Worm (Caenorhabditis elegans) whole organism, late embryonic: ENCODE measurements around the gene gdi-1.

Source experiments
- C08G9.2 ChIP-seq: sonication (generic microtip); optimal IDR thresholded peaks from 2 replicates; lab custom pipeline; 2016; ENCODE audit warnings: mild to moderate bottlenecking, missing genetic modification characterization, moderate library complexity, missing compliant biosample characterization
- K02D7.2 ChIP-seq: sonication (generic microtip); optimal IDR thresholded peaks from 2 replicates; lab custom pipeline; 2017; ENCODE audit warnings: mild to moderate bottlenecking, missing genetic modification characterization, missing compliant biosample characterization
- K09A11.1 ChIP-seq: sonication (generic microtip); optimal IDR thresholded peaks from 2 replicates; lab custom pipeline; 2017; ENCODE audit warnings: antibody characterized with exemption, mild to moderate bottlenecking, missing genetic modification characterization, missing compliant biosample characterization; ENCODE audit not compliant: insufficient read depth
- ahr-1 ChIP-seq: sonication (generic microtip); optimal IDR thresholded peaks from 2 replicates; lab custom pipeline; 2016; ENCODE audit warnings: missing genetic modification characterization, missing compliant biosample characterization
- ama-1 ChIP-seq: fragments of 150-350 bp; optimal IDR thresholded peaks from 2 replicates; lab custom pipeline; 2014
- ceh-14 ChIP-seq: sonication (generic microtip); optimal IDR thresholded peaks from 2 replicates; lab custom pipeline; 2016; ENCODE audit warnings: missing genotype, missing genetic modification characterization, missing compliant biosample characterization
- ceh-18 ChIP-seq: sonication (generic microtip); optimal IDR thresholded peaks from 2 replicates; lab custom pipeline; 2016; ENCODE audit warnings: missing genetic modification characterization, missing compliant biosample characterization
- ceh-19 ChIP-seq: fragments of 200-800 bp; sonication (Bioruptor generic); optimal IDR thresholded peaks from 2 replicates; lab custom pipeline; 2018; ENCODE audit warnings: mild to moderate bottlenecking, missing genetic modification characterization, missing compliant biosample characterization
- ceh-2 ChIP-seq: sonication (generic microtip); optimal IDR thresholded peaks from 2 replicates; lab custom pipeline; 2016; ENCODE audit warnings: missing genotype, missing genetic modification characterization, missing compliant biosample characterization
- ceh-22 ChIP-seq: sonication (generic microtip); optimal IDR thresholded peaks from 2 replicates; lab custom pipeline; 2017; ENCODE audit warnings: missing biosample characterization, missing genetic modification characterization
- ceh-24 ChIP-seq: sonication (generic microtip); optimal IDR thresholded peaks from 2 replicates; lab custom pipeline; 2016; ENCODE audit warnings: mild to moderate bottlenecking, missing genetic modification characterization, missing compliant biosample characterization
- ceh-30 ChIP-seq: fragments of 150-350 bp; optimal IDR thresholded peaks from 2 replicates; lab custom pipeline; 2014; ENCODE audit warnings: missing biosample characterization, missing genetic modification characterization
- ceh-31 ChIP-seq: sonication (generic microtip); optimal IDR thresholded peaks from 2 replicates; lab custom pipeline; 2016; ENCODE audit warnings: missing genetic modification characterization, missing compliant biosample characterization
- ceh-34 ChIP-seq: sonication (generic microtip); optimal IDR thresholded peaks from 2 replicates; lab custom pipeline; 2016; ENCODE audit warnings: mild to moderate bottlenecking, missing genetic modification characterization, missing compliant biosample characterization
- ceh-48 ChIP-seq: sonication (generic microtip); optimal IDR thresholded peaks from 2 replicates; lab custom pipeline; 2016; ENCODE audit warnings: missing genetic modification characterization, inconsistent platforms, missing compliant biosample characterization
- ceh-9 ChIP-seq: sonication (generic microtip); optimal IDR thresholded peaks from 2 replicates; lab custom pipeline; 2016; ENCODE audit warnings: mild to moderate bottlenecking, missing genetic modification characterization, inconsistent platforms, missing compliant biosample characterization
- che-1 ChIP-seq: sonication (generic microtip); optimal IDR thresholded peaks from 2 replicates; lab custom pipeline; 2016; ENCODE audit warnings: mild to moderate bottlenecking, missing genetic modification characterization, missing compliant biosample characterization
- dmd-4 ChIP-seq: sonication (generic microtip); optimal IDR thresholded peaks from 2 replicates; lab custom pipeline; 2016; ENCODE audit warnings: borderline replicate concordance, missing genetic modification characterization, missing compliant biosample characterization
- dve-1 ChIP-seq: sonication (generic microtip); optimal IDR thresholded peaks from 2 replicates; lab custom pipeline; 2017; ENCODE audit warnings: antibody characterized with exemption, mild to moderate bottlenecking, missing genetic modification characterization, missing compliant biosample characterization
- elt-2 ChIP-seq: sonication (generic microtip); optimal IDR thresholded peaks from 2 replicates; lab custom pipeline; 2016; ENCODE audit warnings: missing genetic modification reagents, missing genetic modification characterization, missing compliant biosample characterization
- elt-4 ChIP-seq: sonication (generic microtip); optimal IDR thresholded peaks from 2 replicates; lab custom pipeline; 2016; ENCODE audit warnings: missing genetic modification characterization, missing compliant biosample characterization
- eyg-1 ChIP-seq: sonication (generic microtip); optimal IDR thresholded peaks from 2 replicates; lab custom pipeline; 2016; ENCODE audit warnings: missing genotype, missing genetic modification characterization, missing compliant biosample characterization
- hlh-13 ChIP-seq: fragments of 200-800 bp; sonication (Bioruptor generic); optimal IDR thresholded peaks from 2 replicates; lab custom pipeline; 2018; ENCODE audit warnings: mild to moderate bottlenecking, missing genetic modification characterization, missing compliant biosample characterization
- hlh-15 ChIP-seq: sonication (generic microtip); optimal IDR thresholded peaks from 2 replicates; lab custom pipeline; 2016; ENCODE audit warnings: missing genetic modification characterization, missing compliant biosample characterization
- hlh-30 ChIP-seq: sonication (generic microtip); optimal IDR thresholded peaks from 2 replicates; lab custom pipeline; 2017; ENCODE audit warnings: antibody characterized with exemption, missing genetic modification characterization, missing compliant biosample characterization; ENCODE audit not compliant: insufficient read depth
- lin-11 ChIP-seq: fragments of 200-800 bp; sonication (Bioruptor generic); optimal IDR thresholded peaks from 2 replicates; lab custom pipeline; 2018; ENCODE audit warnings: mild to moderate bottlenecking, missing genetic modification characterization, missing compliant biosample characterization
- madf-2 ChIP-seq: sonication (generic microtip); optimal IDR thresholded peaks from 2 replicates; lab custom pipeline; 2017; ENCODE audit warnings: missing genetic modification characterization, missing compliant biosample characterization
- nfya-1 ChIP-seq: sonication (generic microtip); optimal IDR thresholded peaks from 2 replicates; lab custom pipeline; 2017; ENCODE audit warnings: missing genetic modification characterization, mild to moderate bottlenecking, missing compliant biosample characterization, antibody characterized with exemption, moderate library complexity
- nhr-232 ChIP-seq: sonication (generic microtip); optimal IDR thresholded peaks from 2 replicates; lab custom pipeline; 2016; ENCODE audit warnings: missing genetic modification characterization, missing compliant biosample characterization
- npax-4 ChIP-seq: sonication (generic microtip); optimal IDR thresholded peaks from 2 replicates; lab custom pipeline; 2016; ENCODE audit warnings: missing genetic modification characterization, missing compliant biosample characterization
- odd-2 ChIP-seq: sonication (generic microtip); optimal IDR thresholded peaks from 2 replicates; lab custom pipeline; 2017; ENCODE audit warnings: antibody characterized with exemption, mild to moderate bottlenecking, missing genetic modification characterization, missing compliant biosample characterization
- pax-1 ChIP-seq: fragments of 150-350 bp; optimal IDR thresholded peaks from 2 replicates; lab custom pipeline; 2014; ENCODE audit warnings: missing biosample characterization, missing genetic modification characterization
- pha-2 ChIP-seq: sonication (generic microtip); optimal IDR thresholded peaks from 2 replicates; lab custom pipeline; 2017; ENCODE audit warnings: mild to moderate bottlenecking, missing genetic modification characterization, missing compliant biosample characterization
- pha-4 ChIP-seq: fragments of 150-350 bp; optimal IDR thresholded peaks from 2 replicates; lab custom pipeline; 2018; ENCODE audit warnings: missing biosample characterization, missing genetic modification reagents, missing genetic modification characterization
- pqm-1 ChIP-seq: sonication (generic microtip); optimal IDR thresholded peaks from 2 replicates; lab custom pipeline; 2016; ENCODE audit warnings: missing genetic modification characterization, missing compliant biosample characterization
- pros-1 ChIP-seq: fragments of 150-350 bp; optimal IDR thresholded peaks from 2 replicates; lab custom pipeline; 2014; ENCODE audit warnings: missing biosample characterization, missing genetic modification reagents, missing genetic modification characterization
- ref-2 ChIP-seq: sonication (generic microtip); optimal IDR thresholded peaks from 2 replicates; lab custom pipeline; 2016; ENCODE audit warnings: missing genetic modification characterization, missing compliant biosample characterization
- rnt-1 ChIP-seq: sonication (generic microtip); optimal IDR thresholded peaks from 2 replicates; lab custom pipeline; 2016; ENCODE audit warnings: missing genetic modification characterization, missing compliant biosample characterization
- sdc-2 ChIP-seq: sonication (generic microtip); optimal IDR thresholded peaks from 2 replicates; lab custom pipeline; 2016; ENCODE audit warnings: missing genotype, missing genetic modification characterization, missing compliant biosample characterization
- sox-2 ChIP-seq: fragments of 200-800 bp; sonication (Bioruptor generic); IDR thresholded peaks from 2 replicates; pipeline ENCODE4 v1.3.6; 2022; ENCODE audit warnings: missing genetic modification reagents, missing genetic modification characterization, missing compliant biosample characterization
- sox-4 ChIP-seq: sonication (generic microtip); optimal IDR thresholded peaks from 2 replicates; lab custom pipeline; 2017; ENCODE audit warnings: mild to moderate bottlenecking, missing genetic modification characterization, inconsistent platforms, missing compliant biosample characterization
- tbx-2 ChIP-seq: sonication (generic microtip); optimal IDR thresholded peaks from 2 replicates; lab custom pipeline; 2016; ENCODE audit warnings: missing genetic modification characterization, missing compliant biosample characterization
- ttx-3 ChIP-seq: sonication (generic microtip); optimal IDR thresholded peaks from 2 replicates; lab custom pipeline; 2016; ENCODE audit warnings: missing genetic modification reagents, missing genetic modification characterization, missing compliant biosample characterization
- unc-42 ChIP-seq: sonication (generic microtip); optimal IDR thresholded peaks from 2 replicates; lab custom pipeline; 2016; ENCODE audit warnings: missing genotype, missing genetic modification characterization, missing compliant biosample characterization
- unc-55 ChIP-seq: sonication (generic microtip); optimal IDR thresholded peaks from 2 replicates; lab custom pipeline; 2017; ENCODE audit warnings: missing biosample characterization, missing genetic modification reagents, missing genetic modification characterization
- unc-86 ChIP-seq: sonication (generic microtip); optimal IDR thresholded peaks from 2 replicates; lab custom pipeline; 2016; ENCODE audit warnings: missing genetic modification characterization, missing compliant biosample characterization
- zip-5 ChIP-seq: sonication (generic microtip); optimal IDR thresholded peaks from 2 replicates; lab custom pipeline; 2016; ENCODE audit warnings: missing genetic modification characterization, missing compliant biosample characterization
- ztf-16 ChIP-seq: sonication (generic microtip); optimal IDR thresholded peaks from 2 replicates; lab custom pipeline; 2017; ENCODE audit warnings: missing genetic modification characterization, missing compliant biosample characterization

gdi-1 gene

ce11 chrIV:14767693-14768251 is 24.9 kb downstream of the gdi-1 start, which contains the start of the genes mrps-7 and Y57G11C.3:
mrps-7 (minus strand) TSS chrIV:14767730.
Y57G11C.3 (plus strand) TSS chrIV:14768201.
- no peak for TF ChIP-seq ceh-9 (tag; lab: Kevin White, UChicago)
- TF ChIP-seq unc-86 (tag; lab: Kevin White, UChicago): peak; percentile 6
- TF ChIP-seq madf-2 (tag; lab: Kevin White, UChicago): peak; percentile 15
- no peak for TF ChIP-seq K02D7.2 (tag; lab: Kevin White, UChicago)
- TF ChIP-seq odd-2: no peak
- no peak for TF ChIP-seq eyg-1 (tag; lab: Kevin White, UChicago)
- no peak for TF ChIP-seq K09A11.1
- TF ChIP-seq elt-2 (tag; lab: Kevin White, UChicago): peak; percentile 51
- no peak for TF ChIP-seq pha-2 (tag; lab: Kevin White, UChicago)
- TF ChIP-seq ceh-34 (tag; lab: Kevin White, UChicago): peak; percentile 30
- peak; percentile 44 for TF ChIP-seq hlh-30 (tag; lab: Kevin White, UChicago)
- peak; percentile 72 for TF ChIP-seq ceh-48 (tag; lab: Kevin White, UChicago)
- no peak for TF ChIP-seq ceh-14 (tag; lab: Kevin White, UChicago)
- TF ChIP-seq ceh-30: peak; percentile 84
- no peak for TF ChIP-seq ahr-1 (tag; lab: Kevin White, UChicago)
- TF ChIP-seq zip-5 (tag; lab: Kevin White, UChicago): no peak
- TF ChIP-seq elt-4 (tag; lab: Kevin White, UChicago): no peak
- TF ChIP-seq ceh-31 (tag; lab: Kevin White, UChicago): peak; percentile 57
- peak; percentile 55 for TF ChIP-seq tbx-2 (tag; lab: Kevin White, UChicago)
- peak; percentile 81 for TF ChIP-seq unc-55
- TF ChIP-seq nfya-1: peak; percentile 80
- TF ChIP-seq dve-1 (tag; lab: Kevin White, UChicago): peak; percentile 79
- no peak for TF ChIP-seq rnt-1
- TF ChIP-seq ztf-16 (tag; lab: Kevin White, UChicago): peak; percentile 24
- peak; percentile 49 for TF ChIP-seq unc-42 (tag; lab: Kevin White, UChicago)
- peak; percentile 19 for TF ChIP-seq pros-1 (tag; lab: Kevin White, UChicago)
- no peak for TF ChIP-seq ceh-19 (GFP tag; lab: Kevin White, UChicago)
- TF ChIP-seq hlh-15 (tag; lab: Kevin White, UChicago): no peak
- TF ChIP-seq ceh-2: no peak
- no peak for TF ChIP-seq ama-1 (lab: Kevin White, UChicago)
- TF ChIP-seq pax-1 (tag; lab: Kevin White, UChicago): peak; percentile 80
- TF ChIP-seq ceh-18: peak; percentile 54

- TF ChIP-seq sdc-2 (tag; lab: Kevin White, UChicago) (no peak), ref-2 (no peak), ttx-3 (tag; lab: Kevin White, UChicago) (no peak)
Observed at ce11 chrIV:14766382-14766781, 26.3 kb downstream of the gdi-1 start, which contains the start of gene vti-1. vti-1 (minus strand) TSS chrIV:14766665.

- no peak for TF ChIP-seq ceh-24 (tag; lab: Kevin White, UChicago)
- no peak for TF ChIP-seq hlh-13 (GFP tag; lab: Kevin White, UChicago)
- no peak for TF ChIP-seq ceh-22 (tag; lab: Kevin White, UChicago)
- TF ChIP-seq lin-11 (tag; lab: Kevin White, UChicago): no peak
- TF ChIP-seq dmd-4 (tag; lab: Kevin White, UChicago): no peak
- TF ChIP-seq C08G9.2 (tag; lab: Kevin White, UChicago): no peak
- TF ChIP-seq K02D7.2 (tag; lab: Kevin White, UChicago): no peak
- no peak for TF ChIP-seq sox-4 (tag; lab: Kevin White, UChicago)
- no peak for TF ChIP-seq pha-4 (tag; lab: Kevin White, UChicago)
- no peak for TF ChIP-seq nhr-232 (tag; lab: Kevin White, UChicago)
- TF ChIP-seq madf-2 (tag; lab: Kevin White, UChicago): no peak
- no peak for TF ChIP-seq pqm-1 (tag; lab: Kevin White, UChicago)
- TF ChIP-seq npax-4 (tag; lab: Kevin White, UChicago): no peak
- TF ChIP-seq sox-2 (GFP tag; lab: Robert Waterston, UW): no peak
- no peak for TF ChIP-seq che-1
- no peak for TF ChIP-seq ceh-2
Observed at ce11 chrIV:14765336-14765735, 27.4 kb downstream of the gdi-1 start, which contains the start of gene Y57G11C.5. Y57G11C.5 (minus strand) TSS chrIV:14765436.
